Worm (Caenorhabditis elegans): ENCODE measurements around the gene C15F1.8.

DNA sequence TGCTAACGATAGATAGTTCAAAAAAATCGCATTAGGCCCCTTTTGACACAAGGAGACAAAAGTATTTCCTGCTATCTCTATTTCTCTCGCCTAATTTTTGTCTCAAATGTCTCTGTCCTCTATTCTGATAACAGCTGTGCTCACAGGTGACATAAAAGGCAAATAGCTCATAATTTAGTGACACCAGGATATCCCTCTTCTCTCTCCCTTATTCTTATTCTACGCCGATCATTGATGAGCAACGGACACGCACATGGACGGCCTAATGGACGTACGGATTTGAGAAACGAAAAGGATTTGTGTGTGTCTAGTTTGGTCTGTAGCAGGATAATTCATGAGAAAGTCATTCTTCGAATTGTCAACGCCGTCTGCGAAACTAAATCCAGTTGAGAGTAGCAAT lies 41.7 kb downstream of the C15F1.8 start:
- TF ChIP-seq med-1 (GFP tag; optimal IDR thresholded peaks at IDR 0.05; ENCODE audit: insufficient read depth), result no peak
- TF ChIP-seq cog-1 (tag; optimal IDR thresholded peaks at IDR 0.05), result no peak
- no peak for TF ChIP-seq klf-2 (GFP tag; conservative IDR thresholded peaks at IDR 0.05)
- TF ChIP-seq T22C8.4 (GFP tag; IDR thresholded peaks at IDR 0.05), result no peak
- TF ChIP-seq ref-1 (GFP tag; conservative IDR thresholded peaks at IDR 0.05), result no peak
- no peak for TF ChIP-seq ztf-23 (GFP tag; IDR thresholded peaks at IDR 0.05)

Data from whole organism, midembryonic.